Worm (Caenorhabditis elegans) whole organism, L2 larva: Measurements from ENCODE around the gene srg-56.

ENCODE experiments used
- C34F6.9 ChIP-seq: fragments of 150-350 bp; optimal IDR thresholded peaks from 2 replicates; lab custom pipeline; 2014; ENCODE audit warnings: missing biosample characterization, missing genetic modification characterization
- R02D3.7 ChIP-seq: fragments of 150-350 bp; optimal IDR thresholded peaks from 2 replicates; lab custom pipeline; 2014; ENCODE audit warnings: missing biosample characterization, missing genetic modification characterization
- Y55F3AM.14 ChIP-seq: fragments of 200-800 bp; sonication (Bioruptor generic); optimal IDR thresholded peaks from 2 replicates; lab custom pipeline; 2018; ENCODE audit warnings: mild to moderate bottlenecking, missing genetic modification characterization, missing compliant biosample characterization
- ZK546.5 ChIP-seq: sonication (generic microtip); optimal IDR thresholded peaks from 2 replicates; lab custom pipeline; 2017; ENCODE audit warnings: missing biosample characterization, missing genetic modification characterization
- alr-1 ChIP-seq: fragments of 150-350 bp; optimal IDR thresholded peaks from 2 replicates; lab custom pipeline; 2014; ENCODE audit warnings: missing biosample characterization, missing genetic modification characterization
- aly-2 ChIP-seq: fragments of 150-350 bp; optimal IDR thresholded peaks from 2 replicates; lab custom pipeline; 2014; ENCODE audit warnings: missing biosample characterization, missing genetic modification characterization
- ama-1 ChIP-seq: fragments of 150-350 bp; optimal IDR thresholded peaks from 2 replicates; lab custom pipeline; 2018; ENCODE audit warnings: inconsistent platforms
- ceh-16 ChIP-seq: fragments of 150-350 bp; optimal IDR thresholded peaks from 2 replicates; lab custom pipeline; 2014; ENCODE audit warnings: missing biosample characterization, missing genetic modification characterization
- crh-2 ChIP-seq: sonication (generic microtip); optimal IDR thresholded peaks from 2 replicates; lab custom pipeline; 2017; ENCODE audit warnings: missing biosample characterization, missing genetic modification characterization
- dmd-4 ChIP-seq: sonication (generic microtip); optimal IDR thresholded peaks from 2 replicates; lab custom pipeline; 2017; ENCODE audit warnings: missing biosample characterization, missing genetic modification characterization
- elt-1 ChIP-seq: fragments of 150-350 bp; optimal IDR thresholded peaks from 2 replicates; lab custom pipeline; 2014; ENCODE audit warnings: missing biosample characterization, missing genetic modification characterization
- elt-3 ChIP-seq: sonication (generic microtip); optimal IDR thresholded peaks from 2 replicates; lab custom pipeline; 2017; ENCODE audit warnings: missing biosample characterization, missing genetic modification characterization
- fos-1 ChIP-seq: fragments of 150-350 bp; optimal IDR thresholded peaks from 2 replicates; lab custom pipeline; 2014; ENCODE audit warnings: missing biosample characterization, missing genetic modification characterization
- gmeb-1 ChIP-seq: fragments of 150-350 bp; optimal IDR thresholded peaks from 2 replicates; lab custom pipeline; 2014; ENCODE audit warnings: missing biosample characterization, missing genetic modification characterization
- lin-11 ChIP-seq: fragments of 150-350 bp; sonication (generic microtip); optimal IDR thresholded peaks from 2 replicates; lab custom pipeline; 2014; ENCODE audit warnings: missing biosample characterization, missing genetic modification characterization, inconsistent platforms, mixed read lengths
- lin-39 ChIP-seq: fragments of 150-350 bp; optimal IDR thresholded peaks from 2 replicates; lab custom pipeline; 2014; ENCODE audit warnings: missing biosample characterization, missing genetic modification reagents, missing genetic modification characterization
- lsy-2 ChIP-seq, 2 experiments: fragments of 150-350 bp in 1 of 2; sonication (generic microtip) in 1 of 2; optimal IDR thresholded peaks; 2 replicates each; lab custom pipeline; 2014 to 2017; ENCODE audit warnings: missing biosample characterization in 2 of 2, missing genetic modification characterization in 2 of 2
- mab-5 ChIP-seq: fragments of 150-350 bp; optimal IDR thresholded peaks from 2 replicates; lab custom pipeline; 2014; ENCODE audit warnings: missing biosample characterization, missing genetic modification characterization
- mbf-1 ChIP-seq: sonication (generic microtip); optimal IDR thresholded peaks from 2 replicates; lab custom pipeline; 2017; ENCODE audit warnings: missing biosample characterization, missing genetic modification characterization
- mdl-1 ChIP-seq, 2 experiments: fragments of 150-350 bp in 1 of 2; sonication (generic microtip) in 1 of 2; optimal IDR thresholded peaks; 2 replicates each; lab custom pipeline; 2017; ENCODE audit warnings: missing biosample characterization in 2 of 2, missing genetic modification characterization in 2 of 2
- nhr-10 ChIP-seq: sonication (generic microtip); optimal IDR thresholded peaks from 2 replicates; lab custom pipeline; 2017; ENCODE audit warnings: missing biosample characterization, missing genetic modification characterization
- nhr-11 ChIP-seq: fragments of 150-350 bp; optimal IDR thresholded peaks from 2 replicates; lab custom pipeline; 2014; ENCODE audit warnings: missing biosample characterization, missing genetic modification characterization
- nhr-12 ChIP-seq: fragments of 150-350 bp; optimal IDR thresholded peaks from 2 replicates; lab custom pipeline; 2014; ENCODE audit warnings: missing biosample characterization, missing genetic modification characterization
- nhr-129 ChIP-seq: fragments of 150-350 bp; optimal IDR thresholded peaks from 2 replicates; lab custom pipeline; 2014; ENCODE audit warnings: missing biosample characterization, missing genetic modification characterization
- nhr-21 ChIP-seq: fragments of 150-350 bp; optimal IDR thresholded peaks from 2 replicates; lab custom pipeline; 2014; ENCODE audit warnings: missing biosample characterization, missing genetic modification characterization
- nhr-6 ChIP-seq: fragments of 150-350 bp; optimal IDR thresholded peaks from 2 replicates; lab custom pipeline; 2014; ENCODE audit warnings: missing biosample characterization, missing genetic modification characterization
- nhr-77 ChIP-seq: fragments of 150-350 bp; optimal IDR thresholded peaks from 2 replicates; lab custom pipeline; 2014; ENCODE audit warnings: missing biosample characterization, missing genetic modification characterization
- peb-1 ChIP-seq: fragments of 150-350 bp; optimal IDR thresholded peaks from 2 replicates; lab custom pipeline; 2014; ENCODE audit warnings: missing biosample characterization, missing genetic modification characterization
- sem-4 ChIP-seq: fragments of 150-350 bp; optimal IDR thresholded peaks from 2 replicates; lab custom pipeline; 2014; ENCODE audit warnings: missing biosample characterization, missing genetic modification reagents, missing genetic modification characterization
- sma-3 ChIP-seq: sonication (generic microtip); optimal IDR thresholded peaks from 2 replicates; lab custom pipeline; 2016; ENCODE audit warnings: missing genetic modification reagents, missing genetic modification characterization, missing compliant biosample characterization
- sma-9 ChIP-seq, 2 experiments: fragments of 150-350 bp in 1 of 2; sonication (generic microtip) in 1 of 2; optimal IDR thresholded peaks; 2 replicates each; lab custom pipeline; 2014 to 2016; ENCODE audit warnings: missing genetic modification characterization in 2 of 2, mild to moderate bottlenecking in 1 of 2, missing biosample characterization in 1 of 2, missing compliant biosample characterization in 1 of 2, missing genetic modification reagents in 1 of 2, moderate library complexity in 1 of 2
- unc-39 ChIP-seq: fragments of 150-350 bp; optimal IDR thresholded peaks from 2 replicates; lab custom pipeline; 2014; ENCODE audit warnings: missing biosample characterization, missing genetic modification characterization
- unc-62 ChIP-seq: fragments of 150-350 bp; optimal IDR thresholded peaks from 2 replicates; lab custom pipeline; 2014; ENCODE audit warnings: missing biosample characterization, missing genetic modification reagents, missing genetic modification characterization
- ztf-1 ChIP-seq: fragments of 200-800 bp; sonication (Bioruptor generic); conservative IDR thresholded peaks from 2 replicates; pipeline ENCODE4 v1.3.6; 2022; ENCODE audit warnings: missing genetic modification characterization, missing compliant biosample characterization
- ztf-11 ChIP-seq: sonication (generic microtip); optimal IDR thresholded peaks from 2 replicates; lab custom pipeline; 2017; ENCODE audit warnings: missing biosample characterization, missing genetic modification characterization

srg-56 gene

ce11 chrV:2722555-2722954 lies 15.5 kb downstream of the srg-56 start, which contains the start of gene srg-60:
Gene srg-60, minus strand, starts transcription at chrV:2722655.
- no peak for TF ChIP-seq mab-5 (tag; lab: Kevin White, UChicago)
- no peak for TF ChIP-seq nhr-129 (tag; lab: Kevin White, UChicago)
- TF ChIP-seq ceh-16 (tag; lab: Kevin White, UChicago), result no peak
- no peak for TF ChIP-seq dmd-4 (tag; lab: Kevin White, UChicago)
- no peak for TF ChIP-seq lsy-2 (tag; optimal IDR thresholded peaks at IDR 0.05; lab: Kevin White, UChicago)
- TF ChIP-seq aly-2, result no peak
- no peak for TF ChIP-seq lin-39 (tag; lab: Kevin White, UChicago)
- TF ChIP-seq crh-2 (tag; lab: Kevin White, UChicago), result no peak
- no peak for TF ChIP-seq nhr-11
- TF ChIP-seq Y55F3AM.14 (GFP tag; lab: Kevin White, UChicago), result no peak
- no peak for TF ChIP-seq fos-1
- TF ChIP-seq alr-1, result no peak
- no peak for TF ChIP-seq nhr-21 (tag; lab: Kevin White, UChicago)
- no peak for TF ChIP-seq elt-1
- no peak for TF ChIP-seq unc-39 (tag; lab: Kevin White, UChicago)
- no peak for TF ChIP-seq nhr-12 (tag; lab: Kevin White, UChicago)

ce11 chrV:2720763-2721162 lies 17.3 kb downstream of the srg-56 start, which contains the start of gene srt-27:
Gene srt-27, minus strand, starts transcription at chrV:2720863.
- no peak for TF ChIP-seq gmeb-1 (tag; lab: Kevin White, UChicago)
- TF ChIP-seq mbf-1 (tag; lab: Kevin White, UChicago), result no peak
- no peak for TF ChIP-seq nhr-6 (tag; lab: Kevin White, UChicago)
- no peak for TF ChIP-seq mab-5 (tag; lab: Kevin White, UChicago)
- no peak for TF ChIP-seq Y55F3AM.14 (GFP tag; lab: Kevin White, UChicago)
- no peak for TF ChIP-seq lin-11 (tag; lab: Kevin White, UChicago)
- TF ChIP-seq ZK546.5, result no peak
- no peak for TF ChIP-seq C34F6.9 (tag; lab: Kevin White, UChicago)

- no peak for TF ChIP-seq R02D3.7
- TF ChIP-seq nhr-21 (tag; lab: Kevin White, UChicago), result no peak
- TF ChIP-seq elt-3, result no peak
- no peak for TF ChIP-seq sma-9 (GFP tag; optimal IDR thresholded peaks at IDR 0.05; lab: Kevin White, UChicago)
- TF ChIP-seq sma-9 (tag; optimal IDR thresholded peaks at IDR 0.05; lab: Kevin White, UChicago), result no peak
- no peak for TF ChIP-seq dmd-4 (tag; lab: Kevin White, UChicago)
- no peak for TF ChIP-seq peb-1 (tag; lab: Kevin White, UChicago)
- no peak for TF ChIP-seq lin-39 (tag; lab: Kevin White, UChicago)
- TF ChIP-seq sma-3, result no peak
- no peak for TF ChIP-seq ztf-1 (GFP tag; lab: Robert Waterston, UW)
- no peak for TF ChIP-seq mab-5 (tag; lab: Kevin White, UChicago)
- no peak for TF ChIP-seq ztf-11 (tag; lab: Kevin White, UChicago)
- no peak for TF ChIP-seq nhr-10
- TF ChIP-seq aly-2, result no peak
- no peak for TF ChIP-seq sem-4 (tag; lab: Kevin White, UChicago)
- TF ChIP-seq fos-1, result no peak
- TF ChIP-seq, all 48 proteins: peak for 0
Observed at ce11 chrV:2718688-2719185, 19.3 kb downstream of the srg-56 start, which contains the start of gene srt-29. Gene srt-29, minus strand, starts transcription at chrV:2719135.

DNA sequence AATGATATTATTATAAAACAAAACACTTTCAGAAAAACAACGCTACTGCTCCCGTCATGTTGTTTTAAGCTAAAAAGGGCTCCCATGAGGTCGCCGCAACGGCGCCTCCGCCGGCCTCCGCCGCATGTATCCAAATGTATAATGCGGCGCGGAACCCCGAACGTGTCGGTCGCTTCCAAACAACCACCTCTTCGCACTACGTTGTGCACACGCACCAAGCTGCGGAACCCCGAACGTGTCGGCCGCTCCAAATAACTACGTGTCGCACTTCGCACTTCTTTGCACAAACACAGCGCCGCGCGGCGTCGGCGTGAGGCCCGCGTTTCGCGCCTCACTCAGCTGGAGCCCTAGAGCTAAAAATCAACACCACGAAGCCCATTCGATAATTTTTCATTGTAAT lies 21.1 kb downstream of the srg-56 start:
- no peak for TF ChIP-seq C34F6.9 (tag; lab: Kevin White, UChicago)
- TF ChIP-seq ama-1, result no peak
- TF ChIP-seq ztf-11 (tag; lab: Kevin White, UChicago), result no peak
- TF ChIP-seq sma-9 (GFP tag; optimal IDR thresholded peaks at IDR 0.05; lab: Kevin White, UChicago), result no peak
- TF ChIP-seq sma-9 (tag; optimal IDR thresholded peaks at IDR 0.05; lab: Kevin White, UChicago), result no peak
- no peak for TF ChIP-seq mdl-1 (tag; optimal IDR thresholded peaks at IDR 0.05; lab: Kevin White, UChicago)
- TF ChIP-seq nhr-77 (tag; lab: Kevin White, UChicago), result no peak
- no peak for TF ChIP-seq elt-1
- TF ChIP-seq peb-1 (tag; lab: Kevin White, UChicago), result no peak
- no peak for TF ChIP-seq lin-39 (tag; lab: Kevin White, UChicago)
- TF ChIP-seq mab-5 (tag; lab: Kevin White, UChicago), result no peak
- no peak for TF ChIP-seq unc-62 (GFP tag; lab: Kevin White, UChicago)
- TF ChIP-seq alr-1, result no peak
- no peak for TF ChIP-seq ceh-16 (tag; lab: Kevin White, UChicago)
- no peak for TF ChIP-seq sem-4 (tag; lab: Kevin White, UChicago)
